Worm (Caenorhabditis elegans): ENCODE data around the gene Y102F5A.1.

- TF ChIP-seq nhr-25 (tag; optimal IDR thresholded peaks at IDR 0.05; ENCODE audit: borderline replicate concordance, insufficient read depth) (no peak), zag-1 (tag; optimal IDR thresholded peaks at IDR 0.05) (no peak), nhr-11 (tag; optimal IDR thresholded peaks at IDR 0.05) (no peak), hlh-30 (tag; optimal IDR thresholded peaks at IDR 0.05; ENCODE audit: insufficient read depth) (no peak), lin-13 (GFP tag; optimal IDR thresholded peaks at IDR 0.05) (no peak), nhr-237 (tag; optimal IDR thresholded peaks at IDR 0.05) (no peak), daf-12 (tag; optimal IDR thresholded peaks at IDR 0.05) (no peak), lin-15B (tag; optimal IDR thresholded peaks at IDR 0.05) (no peak), aly-2 (tag; optimal IDR thresholded peaks at IDR 0.05) (no peak)
Observed at ce11 chrX:11816825-11817224, 32.7 kb upstream of the Y102F5A.1 start.

Measured in whole organism, L4 larva.